Worm (Caenorhabditis elegans) whole organism, midembryonic: ENCODE measurements around the gene F02C12.1.

ENCODE experiments used
- cog-1 ChIP-seq: sonication (generic microtip); optimal IDR thresholded peaks from 2 replicates; lab custom pipeline; 2016; ENCODE audit warnings: missing genetic modification characterization, missing compliant biosample characterization
- flt-1 ChIP-seq: fragments of 200-800 bp; sonication (Bioruptor generic); IDR thresholded peaks from 2 replicates; pipeline ENCODE4 v1.3.6; 2022; ENCODE audit warnings: missing genetic modification characterization, missing compliant biosample characterization
- med-1 ChIP-seq: sonication (generic microtip); optimal IDR thresholded peaks from 2 replicates; lab custom pipeline; 2017; ENCODE audit warnings: missing genetic modification characterization, mild to moderate bottlenecking, missing compliant biosample characterization, antibody characterized with exemption, missing genetic modification reagents; ENCODE audit not compliant: insufficient read depth
- ztf-23 ChIP-seq: fragments of 200-800 bp; sonication (Bioruptor generic); IDR thresholded peaks from 2 replicates; pipeline ENCODE4 v1.3.6; 2022; ENCODE audit warnings: missing genetic modification reagents, missing genetic modification characterization, missing compliant biosample characterization
- ztf-29 ChIP-seq: fragments of 200-800 bp; sonication (Bioruptor generic); IDR thresholded peaks from 2 replicates; pipeline ENCODE4 v1.3.6; 2022; ENCODE audit warnings: missing genetic modification reagents, missing genetic modification characterization, missing compliant biosample characterization

DNA sequence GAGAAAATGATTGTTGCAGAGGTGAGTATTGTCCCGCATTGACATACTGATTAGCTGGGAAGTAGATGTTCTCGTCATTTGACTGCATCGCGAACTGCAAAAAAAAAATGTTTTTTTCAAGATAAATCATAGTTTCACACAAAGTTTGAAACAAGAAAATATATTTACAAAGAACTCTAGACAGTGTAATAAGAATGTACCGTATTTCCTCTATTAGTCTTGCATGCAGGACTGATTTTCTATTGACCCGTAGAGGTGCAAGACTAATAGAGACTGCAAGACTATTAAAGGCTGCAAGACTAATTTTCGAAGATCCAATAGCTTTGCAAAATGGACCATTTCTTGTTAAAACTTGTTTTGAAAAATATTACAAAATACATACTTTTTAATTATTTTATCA, 21.5 kb downstream of the F02C12.1 start, which contains the start of gene fkh-3:
- TF ChIP-seq ztf-23 (GFP tag; lab: Robert Waterston, UW), result no peak
- no peak for TF ChIP-seq ztf-29
- TF ChIP-seq med-1 (GFP tag; lab: Kevin White, UChicago), result no peak
- no peak for TF ChIP-seq cog-1 (tag; lab: Kevin White, UChicago)
- no peak for TF ChIP-seq flt-1
